Worm (Caenorhabditis elegans) whole organism, L3 larva: ENCODE results near the gene Y32B12B.2.
A peak's percentile ranks its signal among the peaks of the same experiment; 100 is the strongest.

Experiments used
- ama-1 ChIP-seq: fragments of 150-350 bp; optimal IDR thresholded peaks from 2 replicates; lab custom pipeline; 2018
- ceh-16 ChIP-seq: sonication (generic microtip); optimal IDR thresholded peaks from 2 replicates; lab custom pipeline; 2017; ENCODE audit warnings: missing biosample characterization, missing genetic modification characterization
- ceh-28 ChIP-seq: fragments of 150-350 bp; optimal IDR thresholded peaks from 2 replicates; lab custom pipeline; 2014; ENCODE audit warnings: missing biosample characterization, missing genetic modification reagents, missing genetic modification characterization
- egl-27 ChIP-seq: sonication (generic microtip); optimal IDR thresholded peaks from 4 replicates; lab custom pipeline; 2017; ENCODE audit warnings: missing biosample characterization, missing genetic modification reagents, missing genetic modification characterization
- elt-2 ChIP-seq: sonication (generic microtip); optimal IDR thresholded peaks from 2 replicates; lab custom pipeline; 2016; ENCODE audit warnings: missing genetic modification reagents, mild to moderate bottlenecking, missing genetic modification characterization, missing compliant biosample characterization
- elt-3 ChIP-seq, 3 experiments: fragments of 150-350 bp in 1 of 3; sonication (generic microtip) in 2 of 3; optimal IDR thresholded peaks; 2 replicates in 2 of 3; 4 replicates in 1 of 3; lab custom pipeline; 2014 to 2017; ENCODE audit warnings: missing biosample characterization in 3 of 3, missing genetic modification characterization in 3 of 3
- fkh-10 ChIP-seq: sonication (generic microtip); optimal IDR thresholded peaks from 2 replicates; lab custom pipeline; 2017; ENCODE audit warnings: missing biosample characterization, missing genetic modification reagents, missing genetic modification characterization
- fkh-2 ChIP-seq: fragments of 150-350 bp; optimal IDR thresholded peaks from 2 replicates; lab custom pipeline; 2014; ENCODE audit warnings: missing biosample characterization, missing genetic modification reagents, missing genetic modification characterization
- hmg-11 ChIP-seq: sonication (generic microtip); optimal IDR thresholded peaks from 2 replicates; lab custom pipeline; 2016; ENCODE audit warnings: missing genetic modification characterization, missing compliant biosample characterization
- jun-1 ChIP-seq: fragments of 150-350 bp; optimal IDR thresholded peaks from 2 replicates; lab custom pipeline; 2014; ENCODE audit warnings: missing biosample characterization, missing genetic modification reagents, missing genetic modification characterization
- mml-1 ChIP-seq: fragments of 150-350 bp; sonication (generic microtip); optimal IDR thresholded peaks from 3 replicates; lab custom pipeline; 2014; ENCODE audit warnings: missing biosample characterization, missing genetic modification characterization
- nfya-1 ChIP-seq: sonication (generic microtip); optimal IDR thresholded peaks from 2 replicates; lab custom pipeline; 2017; ENCODE audit warnings: missing genetic modification characterization, mild to moderate bottlenecking, missing compliant biosample characterization, antibody characterized with exemption, moderate library complexity; ENCODE audit not compliant: insufficient read depth
- nhr-11 ChIP-seq: fragments of 150-350 bp; optimal IDR thresholded peaks from 2 replicates; lab custom pipeline; 2014; ENCODE audit warnings: missing biosample characterization, missing genetic modification characterization
- nhr-12 ChIP-seq: fragments of 150-350 bp; optimal IDR thresholded peaks from 2 replicates; lab custom pipeline; 2014; ENCODE audit warnings: missing biosample characterization, missing genetic modification characterization
- nhr-23 ChIP-seq: fragments of 150-350 bp; optimal IDR thresholded peaks from 2 replicates; lab custom pipeline; 2014; ENCODE audit warnings: missing biosample characterization, missing genetic modification reagents, missing genetic modification characterization
- nhr-28 ChIP-seq: fragments of 150-350 bp; optimal IDR thresholded peaks from 2 replicates; lab custom pipeline; 2014; ENCODE audit warnings: missing biosample characterization, missing genetic modification characterization
- nhr-67 ChIP-seq: fragments of 150-350 bp; optimal IDR thresholded peaks from 2 replicates; lab custom pipeline; 2014; ENCODE audit warnings: missing biosample characterization, missing genetic modification characterization
- nhr-76 ChIP-seq: fragments of 150-350 bp; sonication (generic microtip); optimal IDR thresholded peaks from 5 replicates; lab custom pipeline; 2014; ENCODE audit warnings: missing biosample characterization, missing genetic modification characterization
- nhr-77 ChIP-seq: fragments of 150-350 bp; optimal IDR thresholded peaks from 2 replicates; lab custom pipeline; 2014; ENCODE audit warnings: missing biosample characterization, missing genetic modification characterization
- pqm-1 ChIP-seq: fragments of 150-350 bp; optimal IDR thresholded peaks from 2 replicates; lab custom pipeline; 2017; ENCODE audit warnings: missing biosample characterization, missing genetic modification characterization, inconsistent platforms
- skn-1 ChIP-seq: fragments of 150-350 bp; optimal IDR thresholded peaks from 2 replicates; lab custom pipeline; 2014; ENCODE audit warnings: missing biosample characterization, missing genetic modification characterization
- unc-62 ChIP-seq: fragments of 150-350 bp; sonication (generic microtip); optimal IDR thresholded peaks from 4 replicates; lab custom pipeline; 2014; ENCODE audit warnings: missing biosample characterization, missing genetic modification reagents, missing genetic modification characterization

The Y32B12B.2 gene

ce11 chrV:16595140-16595791, 57.1 kb downstream of the Y32B12B.2 start, which contains the start of gene cpl-1:
Gene cpl-1, minus strand, starts transcription at chrV:16595346.
- TF ChIP-seq elt-2 (tag; lab: Kevin White, UChicago) (peak; percentile 95), nhr-28 (no peak), pqm-1 (tag; lab: Kevin White, UChicago) (peak; percentile 77), hmg-11 (tag; lab: Kevin White, UChicago) (no peak), nhr-77 (tag; lab: Kevin White, UChicago) (no peak), jun-1 (tag; lab: Kevin White, UChicago) (peak; percentile 69), nfya-1 (tag; lab: Kevin White, UChicago) (peak; percentile 16), nhr-11 (tag; lab: Kevin White, UChicago) (no peak), nhr-67 (no peak), fkh-2 (tag; lab: Kevin White, UChicago) (no peak), nhr-76 (tag; lab: Kevin White, UChicago) (no peak), ama-1 (lab: Kevin White, UChicago) (peak; percentile 82), unc-62 (GFP tag; lab: Kevin White, UChicago) (no peak), fkh-10 (no peak), nhr-12 (tag; lab: Kevin White, UChicago) (no peak)

ce11 chrV:16596102-16596501, 57.9 kb downstream of the Y32B12B.2 start:
- no peak for TF ChIP-seq skn-1 (tag; lab: Kevin White, UChicago)
- peak in 1 of 3 experiments; percentile 9 for TF ChIP-seq elt-3 (tag; optimal IDR thresholded peaks at IDR 0.05; lab: Kevin White, UChicago)
- TF ChIP-seq ceh-16 (tag; lab: Kevin White, UChicago), result no peak

- TF ChIP-seq ceh-28, result no peak
- TF ChIP-seq nhr-23 (tag; lab: Kevin White, UChicago), result no peak
- TF ChIP-seq nhr-76 (tag; lab: Kevin White, UChicago), result no peak
- TF ChIP-seq hmg-11 (tag; lab: Kevin White, UChicago), result no peak
- no peak for TF ChIP-seq egl-27 (tag; lab: Kevin White, UChicago)
- no peak for TF ChIP-seq mml-1 (tag; lab: Kevin White, UChicago)
- TF ChIP-seq, all 47 proteins: peak for 0
Measured at ce11 chrV:16598437-16598836, 60.2 kb downstream of the Y32B12B.2 start.
